Worm (Caenorhabditis elegans): Measurements from ENCODE around the gene C30H6.5.
A peak's percentile ranks its signal among the peaks of the same experiment; 100 is the strongest.

C30H6.5 gene

DNA sequence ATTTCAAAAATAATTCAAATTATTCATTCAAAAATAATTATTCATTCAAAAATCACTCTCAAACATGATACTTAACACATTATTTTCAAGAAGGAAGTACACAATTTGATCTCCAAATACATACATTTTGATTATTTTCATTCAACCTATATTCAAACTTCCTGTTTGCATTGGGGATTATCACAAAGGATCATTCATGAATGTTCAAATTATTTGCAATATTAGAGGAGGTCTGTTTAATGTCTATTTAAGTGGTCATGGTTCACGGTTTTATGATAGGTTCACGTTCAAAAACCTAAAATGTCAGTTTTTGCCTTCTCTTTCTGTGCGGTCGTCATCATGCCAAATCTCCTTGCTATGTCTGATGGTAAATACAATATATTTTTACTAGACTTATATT lies 10.4 kb upstream of the C30H6.5 start, which contains the start of gene clec-202 (continued):
- TF ChIP-seq fkh-3 (tag; optimal IDR thresholded peaks at IDR 0.05): no peak

DNA sequence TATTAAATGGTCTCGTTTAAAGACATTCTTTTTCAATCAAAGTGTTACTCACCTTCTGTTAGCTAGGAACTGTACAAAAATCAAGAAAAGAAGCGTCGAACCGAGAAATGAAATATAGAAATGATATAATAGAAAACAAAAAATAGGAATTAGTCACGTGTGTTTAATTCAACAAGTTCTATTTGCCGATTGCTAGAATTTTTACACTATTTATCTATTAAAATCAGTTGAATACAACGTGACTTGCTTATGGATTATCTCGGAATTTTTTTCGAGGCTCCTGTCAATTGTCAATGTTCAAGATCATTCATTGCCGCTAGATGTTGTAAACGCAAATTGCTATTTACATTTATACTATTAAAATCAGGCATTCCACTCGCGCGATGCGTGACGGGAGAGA lies 4.3 kb upstream of the C30H6.5 start, which contains the start of gene zipt-17:
zipt-17 (minus strand) TSS at position 101 of the 400 bp plus-strand sequence.
- TF ChIP-seq lin-54 (GFP tag; optimal IDR thresholded peaks at IDR 0.05): no peak
- no peak for TF ChIP-seq cebp-1 (GFP tag; IDR thresholded peaks at IDR 0.05)
- no peak for TF ChIP-seq cebp-1 (tag; optimal IDR thresholded peaks at IDR 0.05)
- no peak for TF ChIP-seq F49E8.2 (tag; optimal IDR thresholded peaks at IDR 0.05; ENCODE audit: insufficient read depth)
- TF ChIP-seq F33H1.4 (GFP tag; IDR thresholded peaks at IDR 0.05): no peak

DNA sequence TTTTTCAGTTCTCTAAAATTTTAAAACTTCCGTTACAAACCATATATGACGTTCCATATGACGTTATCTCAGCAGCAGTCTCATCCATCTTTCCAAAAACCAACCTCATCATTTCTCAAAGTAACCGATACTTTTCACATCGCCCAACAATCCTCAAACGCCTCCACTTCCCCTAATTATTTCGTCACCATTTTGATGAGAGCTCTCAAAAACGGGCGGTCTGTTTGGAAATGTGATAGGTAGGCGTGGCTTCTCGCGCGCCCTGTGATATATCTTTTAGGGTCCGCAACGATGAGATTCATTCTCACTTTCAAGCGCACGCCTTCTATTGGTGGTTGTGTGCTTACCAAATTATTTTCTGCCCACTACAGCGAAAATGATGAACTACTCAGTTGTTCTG lies 3.3 kb upstream of the C30H6.5 start, which contains the start of gene trh-1:
trh-1 (plus strand) TSS at position 301 of the 400 bp plus-strand sequence.
- TF ChIP-seq F55B11.4 (tag; optimal IDR thresholded peaks at IDR 0.05; ENCODE audit: borderline replicate concordance, insufficient read depth) (no peak), ceh-58 (GFP tag; IDR thresholded peaks at IDR 0.05) (no peak), F57A8.1 (GFP tag; optimal IDR thresholded peaks at IDR 0.05) (no peak)

DNA sequence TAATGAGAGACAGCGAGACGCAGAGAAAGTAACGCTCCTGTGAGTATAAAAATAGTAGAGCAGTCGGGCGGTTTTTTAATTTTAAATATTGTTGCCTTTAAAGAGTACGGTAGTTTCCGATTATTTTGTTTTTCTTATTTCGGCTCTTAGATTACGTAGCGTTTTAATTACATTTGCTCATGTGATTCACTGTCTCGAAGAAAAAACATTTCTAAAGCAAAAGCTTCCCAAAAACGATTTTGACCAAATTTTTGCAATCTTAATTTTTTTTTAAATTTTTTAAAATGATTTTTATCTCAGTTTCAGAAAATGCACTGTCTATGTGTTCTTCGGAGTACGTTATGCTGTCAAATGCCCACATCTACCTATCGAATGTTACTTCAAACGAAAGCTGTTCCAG lies 4.6 kb downstream of the C30H6.5 start, which contains the start of gene haf-1:
haf-1 (plus strand) TSS at position 301 of the 400 bp plus-strand sequence.
- TF ChIP-seq mcd-1 (GFP tag; IDR thresholded peaks at IDR 0.05) (no peak), Y56A3A.18 (GFP tag; IDR thresholded peaks at IDR 0.05) (no peak), C17E4.6 (GFP tag; IDR thresholded peaks at IDR 0.05) (no peak), lin-26 (GFP tag; IDR thresholded peaks at IDR 0.05) (no peak), akir-1 (GFP tag; optimal IDR thresholded peaks at IDR 0.05) (no peak), hmg-20 (GFP tag; IDR thresholded peaks at IDR 0.05) (no peak), F57A8.1 (GFP tag; optimal IDR thresholded peaks at IDR 0.05) (no peak), lag-1 (GFP tag; IDR thresholded peaks at IDR 0.05) (no peak), nfya-2 (GFP tag; IDR thresholded peaks at IDR 0.05) (no peak), sea-2 (GFP tag; IDR thresholded peaks at IDR 0.05) (no peak), madf-6 (GFP tag; IDR thresholded peaks at IDR 0.05) (no peak), D2030.7 (GFP tag; IDR thresholded peaks at IDR 0.05) (no peak), F33H1.4 (GFP tag; IDR thresholded peaks at IDR 0.05) (no peak), aptf-3 (GFP tag; IDR thresholded peaks at IDR 0.05) (no peak), lin-40 (tag; optimal IDR thresholded peaks at IDR 0.05) (no peak), ztf-3 (GFP tag; optimal IDR thresholded peaks at IDR 0.05) (no peak), ztf-26 (tag; optimal IDR thresholded peaks at IDR 0.05) (no peak), bed-1 (GFP tag; IDR thresholded peaks at IDR 0.05) (no peak), madf-8 (GFP tag; conservative IDR thresholded peaks at IDR 0.05) (no peak), ceh-100 (GFP tag; IDR thresholded peaks at IDR 0.05) (no peak)

DNA sequence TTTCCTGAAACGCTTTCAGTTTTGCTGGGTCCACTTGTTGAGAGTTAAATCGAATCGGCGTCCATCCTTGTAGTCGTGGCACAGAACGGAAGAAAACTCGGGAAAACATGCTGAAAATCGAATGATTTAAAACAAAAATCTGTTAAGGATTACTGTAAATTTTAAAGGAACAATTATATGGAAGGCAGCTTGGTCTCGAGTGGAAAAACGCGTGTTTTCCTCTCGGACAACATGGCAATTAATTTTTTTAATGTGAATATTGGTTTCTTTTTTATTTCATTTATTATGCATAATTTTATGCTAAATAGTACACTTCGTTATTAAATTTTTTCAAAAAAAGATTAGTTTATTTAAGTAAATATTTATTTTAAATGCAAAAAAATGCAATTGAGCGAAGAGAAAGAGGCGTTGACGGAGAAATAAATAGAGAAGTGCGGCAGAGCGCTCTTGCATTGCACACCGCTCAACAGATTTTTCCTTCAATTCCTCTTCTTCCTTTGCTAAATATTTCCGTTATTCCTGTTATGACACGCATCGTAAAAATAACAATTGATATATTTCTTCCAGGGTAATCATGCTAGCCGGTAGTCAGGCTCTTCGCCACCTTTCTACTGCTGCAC lies 8.6 kb downstream of the C30H6.5 start, which contains the start of the genes C30H6.9 and dlat-2:
C30H6.9 (minus strand) TSS at position 110 of the 620 bp plus-strand sequence.
dlat-2 (plus strand) TSS at position 566 of the 620 bp plus-strand sequence.
- TF ChIP-seq K11D2.4 (GFP tag; IDR thresholded peaks at IDR 0.05): no peak
- no peak for TF ChIP-seq akir-1 (GFP tag; optimal IDR thresholded peaks at IDR 0.05)
- no peak for TF ChIP-seq hsf-1 (GFP tag; IDR thresholded peaks at IDR 0.05)
- no peak for TF ChIP-seq bed-2 (GFP tag; IDR thresholded peaks at IDR 0.05)
- TF ChIP-seq attf-3 (GFP tag; conservative IDR thresholded peaks at IDR 0.05): no peak
- peak; percentile 32 for TF ChIP-seq attf-5 (GFP tag; optimal IDR thresholded peaks at IDR 0.05)
- no peak for TF ChIP-seq ceh-40 (GFP tag; IDR thresholded peaks at IDR 0.05)
- no peak for TF ChIP-seq mel-28 (tag; optimal IDR thresholded peaks at IDR 0.05; ENCODE audit: borderline replicate concordance)
- TF ChIP-seq snpc-3.4 (tag; optimal IDR thresholded peaks at IDR 0.05): no peak
- no peak for TF ChIP-seq ekl-4 (GFP tag; IDR thresholded peaks at IDR 0.05)
- no peak for TF ChIP-seq rec-8 (tag; optimal IDR thresholded peaks at IDR 0.05)
- TF ChIP-seq ztf-26 (tag; optimal IDR thresholded peaks at IDR 0.05): no peak
- TF ChIP-seq cebp-2 (GFP tag; IDR thresholded peaks at IDR 0.05): no peak
- TF ChIP-seq xnd-1 (tag; optimal IDR thresholded peaks at IDR 0.05): peak; percentile 38
- TF ChIP-seq hlh-12 (tag; optimal IDR thresholded peaks at IDR 0.05): no peak
- TF ChIP-seq nhr-90 (tag; optimal IDR thresholded peaks at IDR 0.05): no peak
- no peak for TF ChIP-seq B0261.1 (tag; optimal IDR thresholded peaks at IDR 0.05)
- no peak for TF ChIP-seq cebp-1 (GFP tag; IDR thresholded peaks at IDR 0.05)
- TF ChIP-seq cebp-1 (tag; optimal IDR thresholded peaks at IDR 0.05): no peak
